Fruit fly (Drosophila melanogaster) whole organism, prepupa: ENCODE data around the gene CG13312.

Experiments used
- CG1621 ChIP-seq: fragments of 200-800 bp; sonication (Bioruptor generic); optimal IDR thresholded peaks from 3 replicates; lab custom pipeline; 2018; ENCODE audit warnings: missing biosample characterization, mild to moderate bottlenecking, missing genetic modification characterization
- CG3919 ChIP-seq: fragments of 200-800 bp; sonication (Bioruptor generic); optimal IDR thresholded peaks from 3 replicates; lab custom pipeline; 2016; ENCODE audit warnings: missing biosample characterization, missing genetic modification characterization
- CG6276 ChIP-seq: fragments of 200-800 bp; sonication (Bioruptor generic); optimal IDR thresholded peaks from 2 replicates; lab custom pipeline; 2017; ENCODE audit warnings: missing biosample characterization, mild to moderate bottlenecking, missing genetic modification characterization
- Lpt ChIP-seq: fragments of 200-800 bp; sonication (Bioruptor generic); optimal IDR thresholded peaks from 3 replicates; lab custom pipeline; 2016; ENCODE audit warnings: missing biosample characterization, missing genetic modification characterization
- Sox15 ChIP-seq: fragments of 200-800 bp; sonication (Bioruptor generic); optimal IDR thresholded peaks from 3 replicates; lab custom pipeline; 2016; ENCODE audit warnings: missing biosample characterization, missing genetic modification characterization

DNA sequence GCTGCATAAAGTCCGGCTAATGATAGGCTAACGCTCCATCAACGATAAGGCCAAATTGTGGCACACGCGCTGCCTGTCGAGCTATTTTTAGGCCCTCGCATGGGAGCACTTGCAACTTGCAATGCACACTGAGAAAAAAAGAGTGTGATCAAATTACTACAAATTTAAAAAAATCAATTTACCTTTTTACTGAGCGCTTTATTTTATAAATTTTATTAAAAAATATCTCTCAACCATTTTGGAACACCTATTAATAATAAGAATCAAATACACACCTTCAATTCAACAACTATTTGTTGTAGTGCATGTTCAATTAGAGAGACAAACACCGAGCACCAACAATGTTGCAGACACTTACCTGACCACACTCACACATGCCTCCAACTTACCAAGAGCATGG lies 41.5 kb downstream of the CG13312 start:
- no peak for TF ChIP-seq Sox15
- TF ChIP-seq CG6276 (GFP tag; lab: Kevin White, UChicago): peak; percentile 55
- TF ChIP-seq CG3919: no peak
- TF ChIP-seq Lpt: peak; percentile 82
- no peak for TF ChIP-seq CG1621
